Worm (Caenorhabditis elegans) whole organism, mixed stage, embryonic: Measurements from ENCODE around the gene F26D11.1.

Experiments
- elt-3 ChIP-seq: fragments of 150-350 bp; optimal IDR thresholded peaks from 2 replicates; lab custom pipeline; 2014; ENCODE audit warnings: missing biosample characterization, missing genetic modification characterization
- lin-13 ChIP-seq: fragments of 150-350 bp; optimal IDR thresholded peaks from 2 replicates; lab custom pipeline; 2014; ENCODE audit warnings: missing biosample characterization, missing genetic modification characterization
- lsy-2 ChIP-seq: fragments of 150-350 bp; optimal IDR thresholded peaks from 2 replicates; lab custom pipeline; 2014; ENCODE audit warnings: missing biosample characterization, missing genetic modification characterization
- mab-5 ChIP-seq: fragments of 150-350 bp; optimal IDR thresholded peaks from 2 replicates; lab custom pipeline; 2014; ENCODE audit warnings: missing biosample characterization, missing genetic modification characterization
- mep-1 ChIP-seq: fragments of 150-350 bp; optimal IDR thresholded peaks from 2 replicates; lab custom pipeline; 2017; ENCODE audit warnings: missing biosample characterization, missing genetic modification reagents, missing genetic modification characterization, inconsistent platforms
- nhr-12 ChIP-seq: fragments of 150-350 bp; optimal IDR thresholded peaks from 2 replicates; lab custom pipeline; 2014; ENCODE audit warnings: missing biosample characterization, missing genetic modification characterization
- nhr-237 ChIP-seq: fragments of 150-350 bp; optimal IDR thresholded peaks from 2 replicates; lab custom pipeline; 2014; ENCODE audit warnings: missing biosample characterization, missing genetic modification characterization
- nhr-76 ChIP-seq: sonication (generic microtip); optimal IDR thresholded peaks from 2 replicates; lab custom pipeline; 2017; ENCODE audit warnings: missing biosample characterization, missing genetic modification characterization
- pha-4 ChIP-seq: fragments of 150-350 bp; optimal IDR thresholded peaks from 2 replicates; lab custom pipeline; 2018; ENCODE audit warnings: missing biosample characterization, missing genetic modification reagents, missing genetic modification characterization
- unc-39 ChIP-seq: fragments of 150-350 bp; optimal IDR thresholded peaks from 2 replicates; lab custom pipeline; 2014; ENCODE audit warnings: missing biosample characterization, missing genetic modification characterization
- unc-62 ChIP-seq: fragments of 150-350 bp; optimal IDR thresholded peaks from 2 replicates; lab custom pipeline; 2014; ENCODE audit warnings: missing biosample characterization, missing genetic modification reagents, missing genetic modification characterization
- ztf-11 ChIP-seq: fragments of 150-350 bp; optimal IDR thresholded peaks from 2 replicates; lab custom pipeline; 2014; ENCODE audit warnings: missing biosample characterization, missing genetic modification characterization

DNA sequence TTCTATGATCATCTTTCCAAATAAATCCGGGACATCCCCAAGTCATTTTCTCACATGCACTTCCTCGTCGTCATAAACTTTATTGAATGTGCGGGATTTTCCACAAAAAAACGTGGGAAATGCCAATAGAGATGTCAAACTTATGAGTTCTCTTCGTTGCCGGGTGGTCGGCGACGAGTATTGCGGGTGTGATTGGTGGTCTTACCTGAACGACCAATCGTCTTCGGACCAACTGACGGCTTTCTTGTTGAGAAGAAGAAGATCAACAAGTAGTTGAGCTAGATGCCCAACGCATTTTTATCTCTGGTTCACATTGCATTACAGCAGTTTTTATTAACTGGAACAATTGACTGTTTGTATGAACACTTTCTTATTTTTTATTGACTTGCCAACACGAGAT lies 13.8 kb downstream of the F26D11.1 start:
- TF ChIP-seq nhr-12, result no peak
- no peak for TF ChIP-seq unc-39 (tag; lab: Kevin White, UChicago)
- no peak for TF ChIP-seq lsy-2
- TF ChIP-seq mep-1 (tag; lab: Kevin White, UChicago), result no peak
- no peak for TF ChIP-seq lin-13
- TF ChIP-seq ztf-11 (tag; lab: Kevin White, UChicago), result no peak
- TF ChIP-seq nhr-76, result no peak
- no peak for TF ChIP-seq pha-4
- TF ChIP-seq nhr-237, result no peak
- TF ChIP-seq elt-3, result no peak
- no peak for TF ChIP-seq unc-62 (GFP tag; lab: Kevin White, UChicago)
- no peak for TF ChIP-seq mab-5 (tag; lab: Kevin White, UChicago)
